Worm (Caenorhabditis elegans): Measurements from ENCODE around the gene warf-1.

Gene warf-1

ce11 chrIV:7650433-7650832 lies 15.8 kb downstream of the warf-1 start:
- TF ChIP-seq nhr-6 (tag; optimal IDR thresholded peaks at IDR 0.05) (no peak), unc-55 (GFP tag; optimal IDR thresholded peaks at IDR 0.05) (peak; percentile 14)

DNA sequence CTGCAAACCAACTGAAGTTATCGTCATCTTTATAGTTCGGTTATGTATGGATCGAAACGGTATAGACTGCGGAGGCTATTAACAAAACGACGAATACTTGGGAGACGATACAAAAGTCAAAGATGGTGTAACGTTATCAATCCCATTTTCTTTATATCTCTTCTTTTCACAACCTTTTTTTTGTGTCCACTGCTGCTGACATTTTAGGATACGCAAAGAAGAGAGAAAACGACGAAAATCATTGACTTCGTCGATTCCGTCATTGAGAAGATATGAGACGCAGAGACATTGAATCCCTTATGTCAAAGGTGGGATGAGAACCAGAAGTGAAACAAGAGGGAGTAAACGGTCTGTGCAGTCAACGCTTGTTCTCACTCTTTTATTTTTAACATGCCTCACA lies 16.5 kb downstream of the warf-1 start, which contains the start of gene cima-1:
TSS of gene cima-1 (plus strand) at position 340 of the 400 bp plus-strand sequence.
- TF ChIP-seq fos-1 (tag; optimal IDR thresholded peaks at IDR 0.05) (peak; percentile 26), sma-3 (GFP tag; optimal IDR thresholded peaks at IDR 0.05) (peak; percentile 13), nhr-12 (tag; optimal IDR thresholded peaks at IDR 0.05) (no peak), nhr-77 (tag; optimal IDR thresholded peaks at IDR 0.05) (no peak), dmd-4 (tag; optimal IDR thresholded peaks at IDR 0.05) (no peak), nhr-129 (tag; optimal IDR thresholded peaks at IDR 0.05) (peak; percentile 21)

DNA sequence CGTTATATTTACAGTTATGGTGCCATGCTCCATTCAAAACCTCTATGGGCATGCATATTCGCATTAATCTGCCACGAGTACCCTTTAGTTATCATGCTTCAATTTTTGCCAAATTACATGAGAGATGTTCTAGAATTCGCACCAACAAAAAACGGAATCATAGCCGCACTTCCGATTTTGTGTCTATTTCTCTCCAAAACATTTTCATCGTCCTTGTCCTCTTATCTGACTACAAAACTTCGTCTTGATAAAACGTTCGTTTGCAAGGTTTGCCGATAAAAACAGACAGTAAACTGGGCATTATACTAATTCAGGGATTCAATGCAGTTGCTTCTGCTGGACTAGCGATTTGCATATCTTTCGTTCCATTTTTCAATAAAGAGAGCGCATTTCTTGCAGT lies 18.6 kb downstream of the warf-1 start:
- no peak for TF ChIP-seq nhr-23 (tag; optimal IDR thresholded peaks at IDR 0.05)
- no peak for TF ChIP-seq sma-9 (GFP tag; optimal IDR thresholded peaks at IDR 0.05)
- no peak for TF ChIP-seq sma-9 (tag; optimal IDR thresholded peaks at IDR 0.05)
- TF ChIP-seq ama-1 (optimal IDR thresholded peaks at IDR 0.05) = no peak
- TF ChIP-seq peb-1 (tag; optimal IDR thresholded peaks at IDR 0.05) = no peak
- TF ChIP-seq F13H6.1 (tag; optimal IDR thresholded peaks at IDR 0.05) = no peak
- TF ChIP-seq fos-1 (tag; optimal IDR thresholded peaks at IDR 0.05) = peak; percentile 51
- no peak for TF ChIP-seq nhr-10 (tag; optimal IDR thresholded peaks at IDR 0.05)
- TF ChIP-seq gmeb-1 (tag; optimal IDR thresholded peaks at IDR 0.05) = no peak

DNA sequence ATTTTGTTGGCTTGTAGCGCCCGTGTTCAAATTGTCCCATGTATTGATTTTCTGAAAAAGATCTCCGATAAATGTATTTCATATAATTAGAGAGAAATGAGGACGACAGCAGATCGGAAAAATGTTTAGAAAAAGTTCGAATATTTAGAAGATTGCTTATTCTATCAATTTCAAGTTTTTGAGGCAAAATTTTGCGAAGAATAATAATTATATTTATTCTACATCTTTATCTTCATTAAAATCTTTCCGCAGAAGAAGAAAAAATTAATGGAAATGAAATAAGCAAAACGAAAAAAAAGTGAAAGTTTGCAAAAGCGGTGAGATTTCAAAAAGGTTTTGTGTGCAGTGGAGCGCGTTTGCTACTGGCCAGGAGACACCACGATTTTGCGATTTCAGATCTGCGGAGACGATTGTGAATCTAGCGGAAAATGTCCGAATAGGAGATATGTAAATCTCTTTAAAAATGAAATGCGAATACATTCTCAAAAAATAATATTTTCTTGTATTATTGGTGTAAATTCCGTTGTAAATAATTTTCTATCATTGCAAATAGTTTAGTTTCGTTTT lies 19.7 kb downstream of the warf-1 start, which contains the start of gene nrde-4:
TSS of gene nrde-4 (minus strand) at position 51 of the 567 bp plus-strand sequence.
- TF ChIP-seq Y55F3AM.14 (GFP tag; optimal IDR thresholded peaks at IDR 0.05) (no peak), ceh-82 (tag; optimal IDR thresholded peaks at IDR 0.05) (no peak), blmp-1 (tag; optimal IDR thresholded peaks at IDR 0.05; ENCODE audit: insufficient read depth) (peak; percentile 97), mab-5 (tag; optimal IDR thresholded peaks at IDR 0.05) (no peak), nhr-12 (tag; optimal IDR thresholded peaks at IDR 0.05) (no peak), lin-13 (GFP tag; optimal IDR thresholded peaks at IDR 0.05) (peak; percentile 60), ztf-1 (GFP tag; conservative IDR thresholded peaks at IDR 0.05) (no peak), crh-2 (tag; optimal IDR thresholded peaks at IDR 0.05) (peak; percentile 71), nhr-10 (tag; optimal IDR thresholded peaks at IDR 0.05) (no peak), elt-3 (tag; optimal IDR thresholded peaks at IDR 0.05) (no peak), nhr-25 (tag; optimal IDR thresholded peaks at IDR 0.05) (no peak), sma-3 (GFP tag; optimal IDR thresholded peaks at IDR 0.05) (peak; percentile 61), nhr-77 (tag; optimal IDR thresholded peaks at IDR 0.05) (no peak), egl-27 (tag; optimal IDR thresholded peaks at IDR 0.05) (no peak), mdl-1 (tag; optimal IDR thresholded peaks at IDR 0.05) (no peak), nhr-6 (tag; optimal IDR thresholded peaks at IDR 0.05) (no peak), nhr-21 (tag; optimal IDR thresholded peaks at IDR 0.05) (peak; percentile 22), zag-1 (tag; optimal IDR thresholded peaks at IDR 0.05) (peak; percentile 22), alr-1 (tag; optimal IDR thresholded peaks at IDR 0.05) (no peak), ama-1 (optimal IDR thresholded peaks at IDR 0.05) (no peak), mbf-1 (tag; optimal IDR thresholded peaks at IDR 0.05) (no peak), lin-39 (tag; optimal IDR thresholded peaks at IDR 0.05) (no peak), dmd-4 (tag; optimal IDR thresholded peaks at IDR 0.05) (no peak), ztf-4 (tag; optimal IDR thresholded peaks at IDR 0.05) (no peak), peb-1 (tag; optimal IDR thresholded peaks at IDR 0.05) (no peak), skn-1 (tag; optimal IDR thresholded peaks at IDR 0.05) (no peak), fos-1 (tag; optimal IDR thresholded peaks at IDR 0.05) (peak; percentile 75), snpc-4 (tag; optimal IDR thresholded peaks at IDR 0.05) (no peak), R02D3.7 (tag; optimal IDR thresholded peaks at IDR 0.05) (no peak), sma-9 (GFP tag; optimal IDR thresholded peaks at IDR 0.05) (peak; percentile 59), sma-9 (tag; optimal IDR thresholded peaks at IDR 0.05) (no peak), ztf-11 (tag; optimal IDR thresholded peaks at IDR 0.05) (no peak), nhr-129 (tag; optimal IDR thresholded peaks at IDR 0.05) (peak; percentile 77), nhr-23 (tag; optimal IDR thresholded peaks at IDR 0.05) (no peak), ZK546.5 (tag; optimal IDR thresholded peaks at IDR 0.05) (no peak), gmeb-1 (tag; optimal IDR thresholded peaks at IDR 0.05) (peak; percentile 39), lin-11 (tag; optimal IDR thresholded peaks at IDR 0.05) (no peak), unc-62 (GFP tag; optimal IDR thresholded peaks at IDR 0.05) (no peak), elt-1 (tag; optimal IDR thresholded peaks at IDR 0.05) (no peak), unc-39 (tag; optimal IDR thresholded peaks at IDR 0.05) (no peak), aly-2 (tag; optimal IDR thresholded peaks at IDR 0.05) (no peak), unc-55 (GFP tag; optimal IDR thresholded peaks at IDR 0.05) (peak; percentile 86), F13H6.1 (tag; optimal IDR thresholded peaks at IDR 0.05) (no peak), lsy-2 (tag; optimal IDR thresholded peaks at IDR 0.05) (peak in 1 of 2 experiments; percentile 79), C34F6.9 (tag; optimal IDR thresholded peaks at IDR 0.05) (peak; percentile 90), sem-4 (tag; optimal IDR thresholded peaks at IDR 0.05) (peak; percentile 81)
